Fruit fly (Drosophila melanogaster): ENCODE measurements around the gene CG6028.

DNA sequence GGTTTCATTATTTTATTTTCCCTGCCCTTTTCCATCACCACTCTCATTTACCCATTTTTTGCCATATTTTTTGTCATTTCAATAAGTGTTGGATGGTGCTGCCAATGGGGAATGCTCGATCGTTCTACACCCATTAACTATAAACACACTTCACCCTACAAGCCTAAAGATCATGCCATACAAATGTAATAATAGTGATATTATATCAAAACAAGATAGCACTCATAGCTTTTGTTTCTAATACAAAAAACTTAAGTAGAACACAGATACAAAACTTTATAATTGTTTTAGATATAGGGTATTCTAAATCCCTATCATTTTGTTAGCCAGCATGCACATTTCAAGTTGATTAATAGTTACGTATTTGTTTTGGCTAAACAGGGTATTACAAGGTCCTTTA lies 25.7 kb downstream of the CG6028 start:
- TF ChIP-seq usp (GFP tag; optimal IDR thresholded peaks at IDR 0.05) (no peak), pan (optimal IDR thresholded peaks at IDR 0.05) (peak; percentile 52), EcR (GFP tag; optimal IDR thresholded peaks at IDR 0.05) (no peak)

All from whole organism.